Fruit fly (Drosophila melanogaster): Measurements from ENCODE around the gene CG15478.

The CG15478 gene

DNA sequence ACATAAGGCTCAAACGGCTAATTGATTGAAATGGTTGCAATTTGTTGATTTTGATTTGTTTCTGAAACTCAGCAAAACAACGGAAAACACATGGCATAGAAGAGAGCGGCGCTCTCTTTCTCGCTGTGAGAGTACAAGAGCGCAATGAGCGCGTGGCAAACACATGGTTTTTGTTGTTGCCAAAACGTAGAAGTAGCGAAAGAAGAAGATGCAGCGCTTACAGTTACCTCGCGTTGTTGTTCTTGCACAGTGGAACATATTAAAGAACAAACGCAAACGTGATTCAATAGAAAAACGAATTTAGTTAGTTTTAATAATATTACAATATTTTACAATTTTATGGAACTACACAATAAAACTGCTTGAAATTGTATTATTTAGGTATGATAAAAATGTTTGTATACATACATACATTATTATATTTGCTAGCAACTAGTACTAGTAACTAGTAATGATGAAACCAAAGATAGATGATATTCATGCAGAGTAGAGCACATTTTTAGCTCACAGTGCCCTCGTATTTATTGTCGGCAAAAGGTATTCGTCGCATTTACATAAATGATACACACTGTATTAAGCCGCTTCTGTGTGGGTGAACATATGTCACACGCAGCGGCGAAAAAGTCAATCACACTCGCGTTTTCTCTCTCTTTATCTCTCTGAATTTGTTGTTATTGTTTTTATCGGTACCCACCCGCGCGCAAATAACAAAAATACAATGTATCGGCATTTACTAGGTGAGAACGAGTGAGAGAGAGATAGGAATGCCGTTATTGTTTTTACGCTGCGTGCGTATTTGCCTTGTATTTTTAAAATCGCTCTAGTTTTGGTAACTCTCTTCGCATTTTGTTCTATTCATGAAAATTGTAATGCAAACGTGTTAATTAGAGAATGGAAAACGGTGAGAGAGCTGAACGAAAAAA, 12.3 kb downstream of the CG15478 start (continued):
- TF ChIP-seq CG18476 (GFP tag; optimal IDR thresholded peaks at IDR 0.05) (peak; percentile 92), CG16863 (GFP tag; optimal IDR thresholded peaks at IDR 0.05) (peak; percentile 78), CG9727 (GFP tag; optimal IDR thresholded peaks at IDR 0.05) (peak; percentile 98), CG9876 (GFP tag; optimal IDR thresholded peaks at IDR 0.05) (peak; percentile 51), CG4820 (GFP tag; optimal IDR thresholded peaks at IDR 0.05) (peak; percentile 92), sug (tag; optimal IDR thresholded peaks at IDR 0.05) (peak; percentile 90), Elba2 (GFP tag; optimal IDR thresholded peaks at IDR 0.05) (peak; percentile 8), CG16813 (GFP tag; IDR thresholded peaks at IDR 0.05; ENCODE audit: partially characterized antibody) (no peak), NC2α (GFP tag; optimal IDR thresholded peaks at IDR 0.05) (peak; percentile 33), CG8944 (GFP tag; optimal IDR thresholded peaks at IDR 0.05) (peak; percentile 71), dm (GFP tag; optimal IDR thresholded peaks at IDR 0.05) (peak; percentile 36), CTCF (GFP tag; optimal IDR thresholded peaks at IDR 0.05) (peak; percentile 49), fd64A (GFP tag; optimal IDR thresholded peaks at IDR 0.05) (peak; percentile 60), CG31441 (GFP tag; IDR thresholded peaks at IDR 0.05) (peak; percentile 98), CG8924 (tag; optimal IDR thresholded peaks at IDR 0.05) (peak; percentile 97), pzg (GFP tag; optimal IDR thresholded peaks at IDR 0.05) (peak; percentile 13), ab (GFP tag; optimal IDR thresholded peaks at IDR 0.05) (peak; percentile 60), ssp (GFP tag; IDR thresholded peaks at IDR 0.05) (peak; percentile 79), cato (GFP tag; optimal IDR thresholded peaks at IDR 0.05; ENCODE audit: borderline replicate concordance) (peak; percentile 92), Hand (GFP tag; optimal IDR thresholded peaks at IDR 0.05) (peak; percentile 93), Bdp1 (GFP tag; optimal IDR thresholded peaks at IDR 0.05) (peak; percentile 77), fu2 (GFP tag; optimal IDR thresholded peaks at IDR 0.05) (peak; percentile 81), CG10366 (GFP tag; IDR thresholded peaks at IDR 0.05) (peak; percentile 81), gem (tag; optimal IDR thresholded peaks at IDR 0.05) (peak; percentile 98), jing (GFP tag; optimal IDR thresholded peaks at IDR 0.05) (peak; percentile 86), CG17802 (tag; optimal IDR thresholded peaks at IDR 0.05) (peak; percentile 62), bowl (GFP tag; IDR thresholded peaks at IDR 0.05) (peak; percentile 65; the same call in 1 of the 2 replicates), Tbp (GFP tag; optimal IDR thresholded peaks at IDR 0.05) (no peak), inv (GFP tag; IDR thresholded peaks at IDR 0.05; ENCODE audit: partially characterized antibody) (no peak), hb (GFP tag; IDR thresholded peaks at IDR 0.05; ENCODE audit: partially characterized antibody) (no peak), chm (GFP tag; IDR thresholded peaks at IDR 0.05) (0 out of 2 replicates have a peak, but pooled peaks have one; percentile 63), Doc2 (GFP tag; IDR thresholded peaks at IDR 0.05) (0 out of 2 replicates have a peak, but pooled peaks have one; percentile 31), zen2 (GFP tag; IDR thresholded peaks at IDR 0.05; ENCODE audit: partially characterized antibody) (no peak), CG7839 (tag; optimal IDR thresholded peaks at IDR 0.05) (peak; percentile 97), Sin3A (optimal IDR thresholded peaks at IDR 0.05) (no peak), CG3163 (GFP tag; optimal IDR thresholded peaks at IDR 0.05) (peak; percentile 20), CrebB (tag; optimal IDR thresholded peaks at IDR 0.05) (peak; percentile 89), jigr1 (GFP tag; IDR thresholded peaks at IDR 0.05) (peak; percentile 80), stwl (tag; optimal IDR thresholded peaks at IDR 0.05) (peak; percentile 36), fd3F (GFP tag; optimal IDR thresholded peaks at IDR 0.05) (peak; percentile 91), sens-2 (GFP tag; IDR thresholded peaks at IDR 0.05) (0 out of 2 replicates have a peak, but pooled peaks have one; percentile 15), Sry-β (GFP tag; optimal IDR thresholded peaks at IDR 0.05) (peak; percentile 43), CG10979 (tag; optimal IDR thresholded peaks at IDR 0.05) (peak; percentile 96), Asciz (GFP tag; optimal IDR thresholded peaks at IDR 0.05) (peak; percentile 91), CG17568 (GFP tag; optimal IDR thresholded peaks at IDR 0.05) (peak; percentile 72), CG1602 (GFP tag; optimal IDR thresholded peaks at IDR 0.05) (peak; percentile 88), CG14710 (tag; optimal IDR thresholded peaks at IDR 0.05) (peak; percentile 93), ara (GFP tag; IDR thresholded peaks at IDR 0.05) (peak; percentile 76), Dfd (GFP tag; optimal IDR thresholded peaks at IDR 0.05) (no peak)

Measured in whole organism, embryonic.